Fruit fly (Drosophila melanogaster): Measurements from ENCODE around the gene Prp40.
A peak's percentile ranks its signal among the peaks of the same experiment; 100 is the strongest.

The Prp40 gene

DNA sequence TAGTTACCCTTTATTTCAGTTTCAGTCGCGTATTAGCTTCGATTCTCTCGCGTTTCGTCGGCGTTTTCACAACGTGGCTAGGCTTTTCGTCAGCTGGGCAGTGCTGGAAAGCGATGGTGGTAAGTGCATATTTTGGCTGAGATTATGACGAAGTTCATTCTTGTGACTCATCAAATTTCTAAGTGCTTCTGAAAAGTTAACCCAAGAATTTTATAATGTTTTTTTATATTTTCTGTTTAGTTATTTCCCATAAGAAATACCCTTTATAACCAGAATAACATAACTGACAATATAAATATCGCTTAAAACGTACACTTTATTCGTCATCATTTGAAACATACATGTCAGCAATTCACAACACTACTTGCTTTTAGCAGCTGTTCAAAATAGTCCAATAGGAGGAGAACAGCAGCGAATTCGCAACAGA is 14.1 kb downstream of the Prp40 start, which contains the start of the genes CG17260 and SerRS (continued):
- TF ChIP-seq fd64A (GFP tag; optimal IDR thresholded peaks at IDR 0.05) = no peak
- no peak for TF ChIP-seq CG1832 (GFP tag; optimal IDR thresholded peaks at IDR 0.05)
- TF ChIP-seq CG9609 (GFP tag; optimal IDR thresholded peaks at IDR 0.05) = peak; percentile 85
- TF ChIP-seq Fer1 (GFP tag; optimal IDR thresholded peaks at IDR 0.05) = peak; percentile 90
- peak; percentile 37 for TF ChIP-seq CTCF (GFP tag; optimal IDR thresholded peaks at IDR 0.05)
- peak; percentile 89 for TF ChIP-seq Atf3 (GFP tag; optimal IDR thresholded peaks at IDR 0.05)
- TF ChIP-seq E2f1 (GFP tag; IDR thresholded peaks at IDR 0.05) = peak; percentile 93
- peak; percentile 78; the same call in 2 of the 3 replicates for TF ChIP-seq CG3726 (GFP tag; IDR thresholded peaks at IDR 0.05)
- peak; percentile 89 for TF ChIP-seq CG11456 (GFP tag; IDR thresholded peaks at IDR 0.05)
- peak; percentile 95 for TF ChIP-seq vvl (GFP tag; IDR thresholded peaks at IDR 0.05)
- peak; percentile 90 for TF ChIP-seq CG10147 (GFP tag; optimal IDR thresholded peaks at IDR 0.05)
- peak; percentile 98 for TF ChIP-seq CG30403 (GFP tag; optimal IDR thresholded peaks at IDR 0.05)
- TF ChIP-seq CG9817 (tag; optimal IDR thresholded peaks at IDR 0.05) = peak; percentile 95
- TF ChIP-seq HmgZ (tag; optimal IDR thresholded peaks at IDR 0.05) = peak; percentile 94
- peak; percentile 97 for TF ChIP-seq Ptx1 (GFP tag; IDR thresholded peaks at IDR 0.05)
- peak; percentile 85 for TF ChIP-seq disco-r (GFP tag; optimal IDR thresholded peaks at IDR 0.05)
- TF ChIP-seq CG1602 (GFP tag; optimal IDR thresholded peaks at IDR 0.05) = peak; percentile 96
- TF ChIP-seq insv (GFP tag; optimal IDR thresholded peaks at IDR 0.05) = peak in 1 of 2 experiments; percentile 78
- TF ChIP-seq run (tag; optimal IDR thresholded peaks at IDR 0.05) = peak; percentile 70
- peak; percentile 64 for TF ChIP-seq CG17802 (tag; optimal IDR thresholded peaks at IDR 0.05)
- peak in 1 of 3 experiments; percentile 87 for TF ChIP-seq lola (GFP tag; optimal IDR thresholded peaks at IDR 0.05)
- TF ChIP-seq twi (tag; optimal IDR thresholded peaks at IDR 0.05) = peak; percentile 87
- TF ChIP-seq jing (GFP tag; optimal IDR thresholded peaks at IDR 0.05) = peak; percentile 70
- peak; percentile 88 for TF ChIP-seq B-H1 (GFP tag; IDR thresholded peaks at IDR 0.05)
- TF ChIP-seq mam (GFP tag; optimal IDR thresholded peaks at IDR 0.05) = peak; percentile 96
- no peak for TF ChIP-seq D (optimal IDR thresholded peaks at IDR 0.05)
- peak; percentile 76 for TF ChIP-seq D (GFP tag; optimal IDR thresholded peaks at IDR 0.05)
- TF ChIP-seq tin (GFP tag; optimal IDR thresholded peaks at IDR 0.05) = peak; percentile 92
- peak; percentile 88 for TF ChIP-seq Dad (GFP tag; optimal IDR thresholded peaks at IDR 0.05)
- peak; percentile 92 for TF ChIP-seq CG8944 (GFP tag; optimal IDR thresholded peaks at IDR 0.05)
- peak; percentile 77 for TF ChIP-seq ham (GFP tag; IDR thresholded peaks at IDR 0.05)
- TF ChIP-seq CG14667 (GFP tag; IDR thresholded peaks at IDR 0.05) = peak; percentile 94
- peak; percentile 78 for TF ChIP-seq Ravus (GFP tag; IDR thresholded peaks at IDR 0.05)
- TF ChIP-seq CG12155 (GFP tag; optimal IDR thresholded peaks at IDR 0.05) = peak; percentile 94
- TF ChIP-seq sqz (GFP tag; optimal IDR thresholded peaks at IDR 0.05) = no peak
- TF ChIP-seq CG18764 (GFP tag; optimal IDR thresholded peaks at IDR 0.05) = peak; percentile 89
- no peak for TF ChIP-seq Opbp (GFP tag; IDR thresholded peaks at IDR 0.05; ENCODE audit: partially characterized antibody)
- no peak for TF ChIP-seq z (GFP tag; IDR thresholded peaks at IDR 0.05)

dm6 chr2L:3039774-3040173 is 16.7 kb downstream of the Prp40 start, which contains the start of the genes cnir and CG17221:
TSS of gene cnir (minus strand) at chr2L:3039812.
TSS of gene CG17221 (plus strand) at chr2L:3039976.
- TF ChIP-seq dati (GFP tag; IDR thresholded peaks at IDR 0.05) (no peak), disco-r (GFP tag; optimal IDR thresholded peaks at IDR 0.05) (peak; percentile 71), HLH3B (GFP tag; IDR thresholded peaks at IDR 0.05) (no peak), zf30C (GFP tag; optimal IDR thresholded peaks at IDR 0.05) (no peak), peb (GFP tag; IDR thresholded peaks at IDR 0.05) (no peak), toy (GFP tag; IDR thresholded peaks at IDR 0.05) (no peak), caup (GFP tag; optimal IDR thresholded peaks at IDR 0.05; ENCODE audit: severe bottlenecking) (peak; percentile 58), z (GFP tag; IDR thresholded peaks at IDR 0.05) (no peak), CG1529 (GFP tag; optimal IDR thresholded peaks at IDR 0.05) (no peak), CG12236 (GFP tag; optimal IDR thresholded peaks at IDR 0.05) (peak; percentile 55), Spps (tag; optimal IDR thresholded peaks at IDR 0.05) (peak; percentile 31), CG6654 (GFP tag; optimal IDR thresholded peaks at IDR 0.05) (no peak), CG15269 (tag; optimal IDR thresholded peaks at IDR 0.05) (peak; percentile 72), CG12942 (GFP tag; optimal IDR thresholded peaks at IDR 0.05) (peak; percentile 54), fd102C (GFP tag; optimal IDR thresholded peaks at IDR 0.05) (no peak), org-1 (GFP tag; optimal IDR thresholded peaks at IDR 0.05) (no peak), Dip3 (GFP tag; optimal IDR thresholded peaks at IDR 0.05) (peak; percentile 70), HLH54F (GFP tag; optimal IDR thresholded peaks at IDR 0.05) (peak; percentile 76)
